Fruit fly (Drosophila melanogaster) whole organism, embryonic: ENCODE results near the gene drn.

Source experiments
- CG11398 ChIP-seq: fragments of 200-800 bp; sonication (Bioruptor generic); optimal IDR thresholded peaks from 2 replicates; lab custom pipeline; 2016; ENCODE audit warnings: missing biosample characterization, missing genetic modification characterization
- CG12155 ChIP-seq: fragments of 200-800 bp; sonication (Bioruptor generic); optimal IDR thresholded peaks from 3 replicates; lab custom pipeline; 2016; ENCODE audit warnings: missing biosample characterization, missing genetic modification characterization
- CG1233 ChIP-seq: fragments of 200-800 bp; sonication (Bioruptor generic); optimal IDR thresholded peaks from 4 replicates; lab custom pipeline; 2018; ENCODE audit warnings: missing biosample characterization, mild to moderate bottlenecking, missing genetic modification characterization
- CG12391 ChIP-seq: fragments of 200-800 bp; sonication (Bioruptor generic); optimal IDR thresholded peaks from 3 replicates; lab custom pipeline; 2018; ENCODE audit warnings: missing biosample characterization, mild to moderate bottlenecking, missing genetic modification characterization, moderate library complexity
- CG14860 ChIP-seq: fragments of 200-800 bp; sonication (Bioruptor generic); IDR thresholded peaks from 3 replicates; pipeline ENCODE4 v1.3.6; 2022; ENCODE audit warnings: missing biosample characterization, missing genetic modification characterization; ENCODE audit not compliant: partially characterized antibody
- CG17186 ChIP-seq: fragments of 200-800 bp; sonication (Bioruptor generic); optimal IDR thresholded peaks from 3 replicates; lab custom pipeline; 2017; ENCODE audit warnings: missing biosample characterization, missing genetic modification reagents, missing genetic modification characterization
- CG18619 ChIP-seq: fragments of 200-800 bp; sonication (Bioruptor generic); optimal IDR thresholded peaks from 3 replicates; lab custom pipeline; 2017; ENCODE audit warnings: missing biosample characterization, mild to moderate bottlenecking, missing genetic modification characterization
- CG2678 ChIP-seq: fragments of 200-800 bp; sonication (Bioruptor generic); optimal IDR thresholded peaks from 3 replicates; lab custom pipeline; 2019; ENCODE audit warnings: missing biosample characterization, mild to moderate bottlenecking, missing genetic modification characterization, moderate library complexity
- CG2875 ChIP-seq: fragments of 200-800 bp; sonication (Bioruptor generic); optimal IDR thresholded peaks from 2 replicates; lab custom pipeline; 2017; ENCODE audit warnings: missing biosample characterization, mild to moderate bottlenecking, missing genetic modification characterization, missing genetic modification reagents
- CG33213 ChIP-seq: fragments of 200-800 bp; sonication (Bioruptor generic); optimal IDR thresholded peaks from 3 replicates; lab custom pipeline; 2016; ENCODE audit warnings: missing biosample characterization, missing genetic modification characterization
- CG6654 ChIP-seq: fragments of 200-800 bp; sonication (Bioruptor generic); optimal IDR thresholded peaks from 2 replicates; lab custom pipeline; 2017; ENCODE audit warnings: missing biosample characterization, mild to moderate bottlenecking, missing genetic modification characterization
- CG6683 ChIP-seq: fragments of 200-800 bp; sonication (Bioruptor generic); optimal IDR thresholded peaks from 2 replicates; lab custom pipeline; 2017; ENCODE audit warnings: missing biosample characterization, mild to moderate bottlenecking, missing genetic modification characterization, missing genetic modification reagents
- CG8290 ChIP-seq, 3 experiments: fragments of 200-800 bp; sonication (Bioruptor generic); optimal IDR thresholded peaks; 2 replicates each; lab custom pipeline; 2016 to 2019; ENCODE audit warnings: missing biosample characterization in 3 of 3, missing genetic modification characterization in 3 of 3, mild to moderate bottlenecking in 2 of 3, moderate library complexity in 1 of 3
- CG8359 ChIP-seq: fragments of 200-800 bp; sonication (Bioruptor generic); optimal IDR thresholded peaks from 2 replicates; lab custom pipeline; 2017; ENCODE audit warnings: missing biosample characterization, mild to moderate bottlenecking, missing genetic modification characterization, borderline replicate concordance
- D19B ChIP-seq: fragments of 200-800 bp; sonication (Bioruptor generic); optimal IDR thresholded peaks from 2 replicates; lab custom pipeline; 2017; ENCODE audit warnings: missing biosample characterization, mild to moderate bottlenecking, missing genetic modification characterization
- Deaf1 ChIP-seq: fragments of 200-800 bp; optimal IDR thresholded peaks from 3 replicates; lab custom pipeline; 2019; ENCODE audit warnings: missing biosample characterization, mild to moderate bottlenecking, missing genetic modification characterization, moderate library complexity
- Drgx ChIP-seq: fragments of 200-800 bp; sonication (Bioruptor generic); IDR thresholded peaks from 2 replicates; pipeline ENCODE4 v1.3.6; 2022; ENCODE audit warnings: missing biosample characterization, missing genetic modification characterization
- Fer1 ChIP-seq: fragments of 200-800 bp; sonication (Bioruptor generic); optimal IDR thresholded peaks from 2 replicates; lab custom pipeline; 2017; ENCODE audit warnings: missing biosample characterization, mild to moderate bottlenecking, missing genetic modification characterization
- HLH54F ChIP-seq: fragments of 200-800 bp; sonication (Bioruptor generic); optimal IDR thresholded peaks from 3 replicates; lab custom pipeline; 2016; ENCODE audit warnings: missing biosample characterization, missing genetic modification characterization
- Hmx ChIP-seq: fragments of 200-800 bp; sonication (Bioruptor generic); optimal IDR thresholded peaks from 2 replicates; lab custom pipeline; 2016; ENCODE audit warnings: missing biosample characterization, missing genetic modification characterization
- Lhr ChIP-seq: fragments of 200-800 bp; sonication (Bioruptor generic); optimal IDR thresholded peaks from 3 replicates; lab custom pipeline; 2017; ENCODE audit warnings: mild to moderate bottlenecking, missing biosample characterization, missing genetic modification reagents, missing genetic modification characterization
- Meics ChIP-seq: fragments of 200-800 bp; sonication (Bioruptor generic); optimal IDR thresholded peaks from 2 replicates; lab custom pipeline; 2017; ENCODE audit warnings: missing biosample characterization, mild to moderate bottlenecking, missing genetic modification characterization
- Mes4 ChIP-seq: fragments of 200-800 bp; sonication (Bioruptor generic); optimal IDR thresholded peaks from 2 replicates; lab custom pipeline; 2016; ENCODE audit warnings: missing biosample characterization, missing genetic modification characterization
- Myb ChIP-seq: fragments of 200-800 bp; sonication (Bioruptor generic); optimal IDR thresholded peaks from 2 replicates; lab custom pipeline; 2016; ENCODE audit warnings: missing biosample characterization, missing genetic modification characterization
- Nf-YB ChIP-seq: fragments of 200-800 bp; sonication (Bioruptor generic); optimal IDR thresholded peaks from 3 replicates; lab custom pipeline; 2019; ENCODE audit warnings: missing biosample characterization, mild to moderate bottlenecking, missing genetic modification characterization, moderate library complexity
- Pdp1 ChIP-seq, 2 experiments: fragments of 200-800 bp; sonication (Bioruptor generic); optimal IDR thresholded peaks; 3 replicates each; lab custom pipeline; 2016; ENCODE audit warnings: missing biosample characterization in 2 of 2, missing genetic modification characterization in 2 of 2, mild to moderate bottlenecking in 1 of 2, moderate library complexity in 1 of 2
- Rx ChIP-seq: fragments of 200-800 bp; sonication (Bioruptor generic); IDR thresholded peaks from 2 replicates; pipeline ENCODE4 v1.3.6; 2022; ENCODE audit warnings: missing biosample characterization, missing genetic modification characterization
- Six4 ChIP-seq: fragments of 200-800 bp; sonication (Bioruptor generic); optimal IDR thresholded peaks from 2 replicates; lab custom pipeline; 2016; ENCODE audit warnings: missing biosample characterization, missing genetic modification characterization
- Stat92E ChIP-seq, 3 experiments: fragments of >200 bp in 2 of 3; fragments of 200-800 bp in 1 of 3; sonication (Bioruptor generic) in 1 of 3; optimal IDR thresholded peaks; 2 replicates each; lab custom pipeline; 2017 to 2019; ENCODE audit warnings: missing biosample characterization in 3 of 3, missing genetic modification characterization in 3 of 3, mild to moderate bottlenecking in 1 of 3, moderate library complexity in 1 of 3
- az2 ChIP-seq: fragments of 200-800 bp; sonication (Bioruptor generic); optimal IDR thresholded peaks from 3 replicates; lab custom pipeline; 2016; ENCODE audit warnings: missing biosample characterization, missing genetic modification characterization
- caup ChIP-seq: fragments of 200-800 bp; sonication (Bioruptor generic); optimal IDR thresholded peaks from 3 replicates; lab custom pipeline; 2017; ENCODE audit warnings: missing biosample characterization, mild to moderate bottlenecking, missing genetic modification characterization, moderate library complexity; ENCODE audit not compliant: severe bottlenecking
- cg ChIP-seq: fragments of 200-800 bp; sonication (Bioruptor generic); optimal IDR thresholded peaks from 3 replicates; lab custom pipeline; 2019; ENCODE audit warnings: missing biosample characterization, mild to moderate bottlenecking, missing genetic modification characterization, moderate library complexity
- chinmo ChIP-seq: fragments of 200-800 bp; sonication (Bioruptor generic); IDR thresholded peaks from 4 replicates; pipeline ENCODE4 v1.3.6; 2022; ENCODE audit warnings: missing biosample characterization, missing genetic modification characterization; ENCODE audit not compliant: partially characterized antibody
- cwo ChIP-seq: fragments of 200-800 bp; sonication (Bioruptor generic); optimal IDR thresholded peaks from 3 replicates; lab custom pipeline; 2017; ENCODE audit warnings: missing biosample characterization, missing genetic modification characterization, mild to moderate bottlenecking, moderate library complexity, missing genetic modification reagents
- ems ChIP-seq: fragments of 200-800 bp; sonication (Bioruptor generic); optimal IDR thresholded peaks from 3 replicates; lab custom pipeline; 2016; ENCODE audit warnings: missing biosample characterization, missing genetic modification characterization
- gcm ChIP-seq: fragments of 200-800 bp; sonication (Bioruptor generic); optimal IDR thresholded peaks from 2 replicates; lab custom pipeline; 2019; ENCODE audit warnings: missing biosample characterization, mild to moderate bottlenecking, missing genetic modification characterization, moderate library complexity
- ind ChIP-seq: fragments of 200-800 bp; sonication (Bioruptor generic); optimal IDR thresholded peaks from 3 replicates; lab custom pipeline; 2016; ENCODE audit warnings: missing biosample characterization, missing genetic modification characterization
- lola ChIP-seq, 3 experiments: fragments of >200 bp in 2 of 3; fragments of 200-800 bp in 1 of 3; sonication (Bioruptor generic) in 1 of 3; optimal IDR thresholded peaks; 2 replicates each; lab custom pipeline; 2017 to 2019; ENCODE audit warnings: missing biosample characterization in 3 of 3, missing genetic modification characterization in 3 of 3, mild to moderate bottlenecking in 1 of 3, moderate library complexity in 1 of 3
- oc ChIP-seq: fragments of 200-800 bp; sonication (Bioruptor generic); optimal IDR thresholded peaks from 2 replicates; lab custom pipeline; 2018; ENCODE audit warnings: missing biosample characterization, mild to moderate bottlenecking, missing genetic modification characterization, moderate library complexity
- odd ChIP-seq: fragments of 200-800 bp; sonication (Bioruptor generic); optimal IDR thresholded peaks from 2 replicates; lab custom pipeline; 2017; ENCODE audit warnings: missing biosample characterization, mild to moderate bottlenecking, missing genetic modification characterization
- p53 ChIP-seq: fragments of 200-800 bp; sonication (Bioruptor generic); optimal IDR thresholded peaks from 2 replicates; lab custom pipeline; 2016; ENCODE audit warnings: missing biosample characterization, missing genetic modification characterization
- sc ChIP-seq, 3 experiments: fragments of >200 bp in 2 of 3; fragments of 200-800 bp in 1 of 3; sonication (Bioruptor generic) in 1 of 3; optimal IDR thresholded peaks; 2 replicates in 2 of 3; 3 replicates in 1 of 3; lab custom pipeline; 2017; ENCODE audit warnings: mild to moderate bottlenecking in 1 of 3, missing biosample characterization in 1 of 3, missing genetic modification characterization in 1 of 3, missing genetic modification reagents in 1 of 3
- sd ChIP-seq: fragments of 200-800 bp; sonication (Bioruptor generic); optimal IDR thresholded peaks from 3 replicates; lab custom pipeline; 2018; ENCODE audit warnings: missing biosample characterization, mild to moderate bottlenecking, missing genetic modification characterization, moderate library complexity
- seq ChIP-seq: fragments of 200-800 bp; sonication (Bioruptor generic); IDR thresholded peaks from 2 replicates; pipeline ENCODE4 v1.3.6; 2022; ENCODE audit warnings: missing biosample characterization, missing genetic modification characterization
- zfh1 ChIP-seq: fragments of 200-800 bp; sonication (Bioruptor generic); IDR thresholded peaks from 3 replicates; pipeline ENCODE4 v1.3.6; 2022; ENCODE audit warnings: missing biosample characterization, missing genetic modification characterization

drn gene

dm6 chr3R:9339176-9340075, 590 bp upstream of the drn start (continued):
- peak; percentile 52 for TF ChIP-seq CG8359 (GFP tag; lab: Kevin White, UChicago)
- TF ChIP-seq ind = peak; percentile 17
- TF ChIP-seq CG14860 = no peak
- TF ChIP-seq Myb = peak; percentile 10
- peak; percentile 65 for TF ChIP-seq Six4
- peak; percentile 60 for TF ChIP-seq sd
- no peak for TF ChIP-seq Rx (GFP tag; lab: Robert Waterston, UW)
- TF ChIP-seq CG2875 (GFP tag; lab: Kevin White, UChicago) = peak; percentile 42
- TF ChIP-seq CG1233 (GFP tag; lab: Kevin White, UChicago) = peak; percentile 36
- TF ChIP-seq CG6683 (GFP tag; lab: Kevin White, UChicago) = peak; percentile 23
- TF ChIP-seq p53 (GFP tag; lab: Kevin White, UChicago) = peak; percentile 28
- TF ChIP-seq CG18619 = peak; percentile 48
- peak; percentile 40 for TF ChIP-seq Lhr
- TF ChIP-seq HLH54F (GFP tag; lab: Kevin White, UChicago) = no peak
- peak; percentile 43 for TF ChIP-seq Meics (GFP tag; lab: Kevin White, UChicago)
- TF ChIP-seq Drgx (GFP tag; lab: Robert Waterston, UW) = peak; percentile 62; the same call in 1 of the 2 replicates
- peak in 1 of 3 experiments; percentile 11 for TF ChIP-seq Stat92E (GFP tag; optimal IDR thresholded peaks at IDR 0.05; lab: Kevin White, UChicago)
- peak; percentile 51; the same call in 1 of the 3 replicates for TF ChIP-seq zfh1 (GFP tag; lab: Robert Waterston, UW)
- TF ChIP-seq seq (GFP tag; lab: Robert Waterston, UW) = no peak
- TF ChIP-seq odd (GFP tag; lab: Kevin White, UChicago) = peak; percentile 48
- peak; percentile 83 for TF ChIP-seq CG12391
- TF ChIP-seq CG11398 (GFP tag; lab: Kevin White, UChicago) = peak; percentile 30
- peak; percentile 22 for TF ChIP-seq ems (GFP tag; lab: Kevin White, UChicago)
- peak; percentile 7 for TF ChIP-seq CG6654
- TF ChIP-seq lola (GFP tag; optimal IDR thresholded peaks at IDR 0.05; lab: Kevin White, UChicago) = peak in 1 of 3 experiments; percentile 80
- TF ChIP-seq Hmx = peak; percentile 2
- TF ChIP-seq oc (tag; lab: Kevin White, UChicago) = peak; percentile 68
- no peak for TF ChIP-seq sc (optimal IDR thresholded peaks at IDR 0.05; lab: Kevin White, UChicago)
- TF ChIP-seq sc (GFP tag; optimal IDR thresholded peaks at IDR 0.05; lab: Kevin White, UChicago) = peak; percentile 55
- peak; percentile 72 for TF ChIP-seq gcm (GFP tag; lab: Kevin White, UChicago)
- peak; percentile 36 for TF ChIP-seq cwo (GFP tag; lab: Kevin White, UChicago)
- peak; percentile 95; the same call in 3 of the 4 replicates for TF ChIP-seq chinmo (GFP tag; lab: Robert Waterston, UW)
- peak; percentile 54 for TF ChIP-seq az2 (GFP tag; lab: Kevin White, UChicago)
- TF ChIP-seq CG2678 (tag; lab: Kevin White, UChicago) = peak; percentile 74
- peak; percentile 31 for TF ChIP-seq CG12155
- peak; percentile 18 for TF ChIP-seq Deaf1 (tag; lab: Kevin White, UChicago)
- peak; percentile 37 for TF ChIP-seq Mes4 (GFP tag; lab: Kevin White, UChicago)
- peak; percentile 23 for TF ChIP-seq Fer1 (GFP tag; lab: Kevin White, UChicago)
- TF ChIP-seq CG33213 (GFP tag; lab: Kevin White, UChicago) = peak; percentile 11
- TF ChIP-seq caup (GFP tag; lab: Kevin White, UChicago) = peak; percentile 17
- peak; percentile 15 for TF ChIP-seq CG17186
- TF ChIP-seq CG8290 (GFP tag; optimal IDR thresholded peaks at IDR 0.05; lab: Kevin White, UChicago) = no peak
- peak in 1 of 2 experiments; percentile 31 for TF ChIP-seq CG8290 (tag; optimal IDR thresholded peaks at IDR 0.05; lab: Kevin White, UChicago)
- TF ChIP-seq Pdp1 (GFP tag; optimal IDR thresholded peaks at IDR 0.05; lab: Kevin White, UChicago) = peak; percentile 5 to 70
- peak; percentile 34 for TF ChIP-seq D19B
- TF ChIP-seq Nf-YB (GFP tag; lab: Kevin White, UChicago) = peak; percentile 48
- TF ChIP-seq cg (GFP tag; lab: Kevin White, UChicago) = peak; percentile 79
